Worm (Caenorhabditis elegans): ENCODE data around the gene R01B10.3.
A peak's percentile ranks its signal among the peaks of the same experiment; 100 is the strongest.
"Not testable (repeated sequence)": the region's sequence is repeated elsewhere in the genome, so short reads cannot be mapped to it uniquely, and the experiment has no call there.

The R01B10.3 gene

ce11 chrV:6044853-6045594 is at the start of gene R01B10.3:
Gene R01B10.3 (minus strand): TSS chrV:6045129.
- no peak for TF ChIP-seq elt-3 (tag; optimal IDR thresholded peaks at IDR 0.05)
- TF ChIP-seq pha-4 (tag; optimal IDR thresholded peaks at IDR 0.05), result peak; percentile 26

ce11 chrV:6069968-6070367 is 25.0 kb upstream of the R01B10.3 start, which contains the start of gene fbxa-214:
Gene fbxa-214 (minus strand): TSS chrV:6070068.
- not testable (repeated sequence) for TF ChIP-seq lsy-12, lin-39, aly-2 (tag; optimal IDR thresholded peaks at IDR 0.05)

DNA sequence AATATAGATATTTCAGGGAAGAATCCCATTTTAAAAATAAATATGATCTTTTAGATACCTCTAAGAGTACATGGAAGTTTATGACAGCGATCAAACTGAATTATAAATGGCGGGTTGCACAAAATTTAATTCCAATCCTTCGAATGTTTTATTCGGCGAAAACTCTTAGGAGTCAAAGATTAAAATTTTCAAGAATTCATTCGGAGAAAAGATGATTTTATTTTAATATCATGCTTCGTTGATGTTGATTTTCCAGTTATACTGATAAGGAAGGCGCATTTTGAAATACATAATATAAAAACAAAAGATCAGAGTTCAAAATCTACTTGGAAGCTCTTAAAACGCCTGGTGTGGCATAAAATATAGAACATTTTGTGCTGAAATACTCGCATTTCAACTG is 22.2 kb upstream of the R01B10.3 start, which contains the start of gene srh-10:
srh-10 (minus strand) TSS at position 29 of the 400 bp plus-strand sequence.
- TF ChIP-seq nfya-1 (tag; optimal IDR thresholded peaks at IDR 0.05; ENCODE audit: insufficient read depth) (no peak), pha-4 (tag; optimal IDR thresholded peaks at IDR 0.05) (no peak), elt-1 (tag; optimal IDR thresholded peaks at IDR 0.05) (no peak), lin-39 (tag; optimal IDR thresholded peaks at IDR 0.05) (no peak), ceh-28 (tag; optimal IDR thresholded peaks at IDR 0.05) (no peak), ztf-11 (tag; optimal IDR thresholded peaks at IDR 0.05) (no peak), nhr-67 (tag; optimal IDR thresholded peaks at IDR 0.05) (no peak), mml-1 (tag; optimal IDR thresholded peaks at IDR 0.05) (no peak), aly-2 (tag; optimal IDR thresholded peaks at IDR 0.05) (no peak), nhr-77 (tag; optimal IDR thresholded peaks at IDR 0.05) (no peak), daf-12 (tag; optimal IDR thresholded peaks at IDR 0.05) (no peak), lin-15B (tag; optimal IDR thresholded peaks at IDR 0.05) (no peak), fkh-10 (GFP tag; optimal IDR thresholded peaks at IDR 0.05) (no peak), nhr-25 (tag; optimal IDR thresholded peaks at IDR 0.05) (no peak), fkh-2 (tag; optimal IDR thresholded peaks at IDR 0.05) (no peak), nhr-237 (tag; optimal IDR thresholded peaks at IDR 0.05) (no peak), tbx-2 (tag; optimal IDR thresholded peaks at IDR 0.05) (no peak)

- no peak for TF ChIP-seq sea-2 (GFP tag; optimal IDR thresholded peaks at IDR 0.05)
- no peak for TF ChIP-seq nhr-76 (tag; optimal IDR thresholded peaks at IDR 0.05)
- TF ChIP-seq mml-1 (tag; optimal IDR thresholded peaks at IDR 0.05), result no peak
- no peak for TF ChIP-seq lin-39 (tag; optimal IDR thresholded peaks at IDR 0.05)
- TF ChIP-seq ztf-11 (tag; optimal IDR thresholded peaks at IDR 0.05), result no peak
- TF ChIP-seq zag-1 (tag; optimal IDR thresholded peaks at IDR 0.05), result no peak
- TF ChIP-seq ztf-4 (tag; optimal IDR thresholded peaks at IDR 0.05), result no peak
- no peak for TF ChIP-seq egl-5 (tag; optimal IDR thresholded peaks at IDR 0.05)
- TF ChIP-seq ZK546.5 (tag; optimal IDR thresholded peaks at IDR 0.05), result no peak
- no peak for TF ChIP-seq hmg-11 (tag; optimal IDR thresholded peaks at IDR 0.05)
- TF ChIP-seq egl-27 (tag; optimal IDR thresholded peaks at IDR 0.05), result no peak
- TF ChIP-seq lin-15B (tag; optimal IDR thresholded peaks at IDR 0.05), result no peak
- no peak for TF ChIP-seq nhr-28 (tag; optimal IDR thresholded peaks at IDR 0.05)
- no peak for TF ChIP-seq nhr-77 (tag; optimal IDR thresholded peaks at IDR 0.05)
- no peak for TF ChIP-seq nfya-1 (tag; optimal IDR thresholded peaks at IDR 0.05; ENCODE audit: insufficient read depth)
- TF ChIP-seq jun-1 (tag; optimal IDR thresholded peaks at IDR 0.05), result no peak
- TF ChIP-seq snpc-4 (tag; optimal IDR thresholded peaks at IDR 0.05), result no peak
- TF ChIP-seq nhr-23 (tag; optimal IDR thresholded peaks at IDR 0.05), result no peak
- TF ChIP-seq aly-2 (tag; optimal IDR thresholded peaks at IDR 0.05), result no peak
- no peak for TF ChIP-seq elt-1 (tag; optimal IDR thresholded peaks at IDR 0.05)
Measured at ce11 chrV:6063330-6063729, 18.4 kb upstream of the R01B10.3 start, which contains the start of gene Y38A10A.2. Gene Y38A10A.2 (minus strand): TSS chrV:6063430.

ce11 chrV:6055289-6055688 is 10.4 kb upstream of the R01B10.3 start, which contains the start of gene srd-20:
Gene srd-20 (plus strand): TSS chrV:6055589.
- no peak for TF ChIP-seq snpc-4 (tag; optimal IDR thresholded peaks at IDR 0.05)
- TF ChIP-seq nhr-43 (tag; optimal IDR thresholded peaks at IDR 0.05; ENCODE audit: poor library complexity, severe bottlenecking), result no peak
- TF ChIP-seq egl-27 (tag; optimal IDR thresholded peaks at IDR 0.05), result no peak
- TF ChIP-seq fkh-10 (GFP tag; optimal IDR thresholded peaks at IDR 0.05), result no peak
- TF ChIP-seq nhr-67 (tag; optimal IDR thresholded peaks at IDR 0.05), result no peak
- TF ChIP-seq ceh-9 (tag; optimal IDR thresholded peaks at IDR 0.05), result no peak

Measured in whole organism, L3 larva.